Fruit fly (Drosophila melanogaster) whole organism, embryonic: ENCODE measurements around the gene mRpL3.

ENCODE experiments used
- Antp ChIP-seq: fragments of 200-800 bp; sonication (Bioruptor generic); optimal IDR thresholded peaks from 3 replicates; lab custom pipeline; 2016; ENCODE audit warnings: missing biosample characterization, missing genetic modification characterization
- BEAF-32 ChIP-seq: fragments of 200-800 bp; sonication (Bioruptor generic); optimal IDR thresholded peaks from 3 replicates; lab custom pipeline; 2017; ENCODE audit warnings: missing biosample characterization, missing genetic modification characterization, mild to moderate bottlenecking, moderate library complexity, missing genetic modification reagents
- CG10267 ChIP-seq: fragments of 200-800 bp; sonication (Bioruptor generic); optimal IDR thresholded peaks from 2 replicates; lab custom pipeline; 2018; ENCODE audit warnings: missing biosample characterization, mild to moderate bottlenecking, missing genetic modification characterization, moderate library complexity
- CG10654 ChIP-seq: fragments of 200-800 bp; sonication (Bioruptor generic); optimal IDR thresholded peaks from 2 replicates; lab custom pipeline; 2016; ENCODE audit warnings: missing biosample characterization, missing genetic modification characterization
- CG10979 ChIP-seq: fragments of 200-800 bp; sonication (Bioruptor generic); optimal IDR thresholded peaks from 2 replicates; lab custom pipeline; 2018; ENCODE audit warnings: missing biosample characterization, mild to moderate bottlenecking, missing genetic modification characterization, moderate library complexity
- CG11456 ChIP-seq: fragments of 200-800 bp; sonication (Bioruptor generic); IDR thresholded peaks from 3 replicates; pipeline ENCODE4 v1.3.6; 2022; ENCODE audit warnings: missing biosample characterization, missing genetic modification characterization
- CG11723 ChIP-seq: fragments of 200-800 bp; sonication (Bioruptor generic); optimal IDR thresholded peaks from 2 replicates; lab custom pipeline; 2017; ENCODE audit warnings: missing biosample characterization, mild to moderate bottlenecking, missing genetic modification characterization
- CG12299 ChIP-seq: fragments of 200-800 bp; sonication (Bioruptor generic); optimal IDR thresholded peaks from 2 replicates; lab custom pipeline; 2018; ENCODE audit warnings: missing biosample characterization, mild to moderate bottlenecking, missing genetic modification characterization
- CG15269 ChIP-seq: fragments of 200-800 bp; sonication (Bioruptor generic); optimal IDR thresholded peaks from 2 replicates; lab custom pipeline; 2018; ENCODE audit warnings: missing biosample characterization, mild to moderate bottlenecking, missing genetic modification characterization, moderate library complexity
- CG18764 ChIP-seq: fragments of 200-800 bp; sonication (Bioruptor generic); optimal IDR thresholded peaks from 3 replicates; lab custom pipeline; 2016; ENCODE audit warnings: missing biosample characterization, missing genetic modification characterization
- CG30431 ChIP-seq: fragments of 200-800 bp; sonication (Bioruptor generic); optimal IDR thresholded peaks from 2 replicates; lab custom pipeline; 2017; ENCODE audit warnings: missing biosample characterization, missing genetic modification characterization
- CG31388 ChIP-seq: fragments of 200-800 bp; sonication (Bioruptor generic); optimal IDR thresholded peaks from 2 replicates; lab custom pipeline; 2016; ENCODE audit warnings: missing biosample characterization, missing genetic modification characterization
- CG32767 ChIP-seq: fragments of 200-800 bp; sonication (Bioruptor generic); IDR thresholded peaks from 2 replicates; pipeline ENCODE4 v1.3.6; 2022; ENCODE audit warnings: missing biosample characterization, missing genetic modification characterization
- CG3281 ChIP-seq: fragments of 200-800 bp; sonication (Bioruptor generic); optimal IDR thresholded peaks from 3 replicates; lab custom pipeline; 2017; ENCODE audit warnings: missing biosample characterization, mild to moderate bottlenecking, missing genetic modification characterization
- CG34376 ChIP-seq: fragments of 200-800 bp; sonication (Bioruptor generic); optimal IDR thresholded peaks from 2 replicates; lab custom pipeline; 2018; ENCODE audit warnings: missing biosample characterization, mild to moderate bottlenecking, missing genetic modification characterization
- CG43689 ChIP-seq: fragments of 200-800 bp; sonication (Bioruptor generic); IDR thresholded peaks from 2 replicates; pipeline ENCODE4 v1.3.6; 2022; ENCODE audit warnings: missing biosample characterization, missing genetic modification characterization
- CG5180 ChIP-seq: fragments of 200-800 bp; sonication (Bioruptor generic); optimal IDR thresholded peaks from 3 replicates; lab custom pipeline; 2017; ENCODE audit warnings: missing biosample characterization, missing genetic modification characterization, mild to moderate bottlenecking, moderate library complexity, missing genetic modification reagents
- CG7745 ChIP-seq: fragments of 200-800 bp; sonication (Bioruptor generic); optimal IDR thresholded peaks from 2 replicates; lab custom pipeline; 2018; ENCODE audit warnings: missing biosample characterization, mild to moderate bottlenecking, missing genetic modification characterization, moderate library complexity
- CG7786 ChIP-seq: fragments of 200-800 bp; sonication (Bioruptor generic); optimal IDR thresholded peaks from 2 replicates; lab custom pipeline; 2016; ENCODE audit warnings: missing biosample characterization, missing genetic modification characterization
- CG8281 ChIP-seq: fragments of 200-800 bp; sonication (Bioruptor generic); optimal IDR thresholded peaks from 2 replicates; lab custom pipeline; 2018; ENCODE audit warnings: missing biosample characterization, mild to moderate bottlenecking, missing genetic modification characterization, moderate library complexity
- D19A ChIP-seq: fragments of 200-800 bp; optimal IDR thresholded peaks from 3 replicates; lab custom pipeline; 2019; ENCODE audit warnings: missing biosample characterization, mild to moderate bottlenecking, missing genetic modification characterization, moderate library complexity
- Dbx ChIP-seq: fragments of 200-800 bp; sonication (Bioruptor generic); IDR thresholded peaks from 3 replicates; pipeline ENCODE4 v1.3.6; 2022; ENCODE audit warnings: missing biosample characterization, missing genetic modification characterization
- Dll ChIP-seq: fragments of 200-800 bp; sonication (Bioruptor generic); IDR thresholded peaks from 4 replicates; pipeline ENCODE4 v1.3.6; 2022; ENCODE audit warnings: missing biosample characterization, missing genetic modification characterization; ENCODE audit not compliant: partially characterized antibody
- Doc3 ChIP-seq: fragments of 200-800 bp; sonication (Bioruptor generic); IDR thresholded peaks from 3 replicates; pipeline ENCODE4 v1.3.6; 2022; ENCODE audit warnings: missing biosample characterization, missing genetic modification characterization; ENCODE audit not compliant: partially characterized antibody
- ERR ChIP-seq: fragments of 200-800 bp; sonication (Bioruptor generic); optimal IDR thresholded peaks from 2 replicates; lab custom pipeline; 2016; ENCODE audit warnings: missing biosample characterization, missing genetic modification characterization
- Ets97D ChIP-seq: fragments of 200-800 bp; sonication (Bioruptor generic); optimal IDR thresholded peaks from 3 replicates; lab custom pipeline; 2016; ENCODE audit warnings: missing biosample characterization, missing genetic modification characterization
- Gug ChIP-seq: fragments of 200-800 bp; sonication (Bioruptor generic); IDR thresholded peaks from 4 replicates; pipeline ENCODE4 v1.3.6; 2022; ENCODE audit warnings: missing biosample characterization, missing genetic modification characterization
- HLH3B ChIP-seq: fragments of 200-800 bp; sonication (Bioruptor generic); IDR thresholded peaks from 2 replicates; pipeline ENCODE4 v1.3.6; 2022; ENCODE audit warnings: missing biosample characterization, missing genetic modification characterization
- HLHmδ ChIP-seq: fragments of 200-800 bp; sonication (Bioruptor generic); optimal IDR thresholded peaks from 2 replicates; lab custom pipeline; 2018; ENCODE audit warnings: missing biosample characterization, mild to moderate bottlenecking, missing genetic modification characterization, moderate library complexity
- HmgD ChIP-seq: fragments of 200-800 bp; sonication (Bioruptor generic); optimal IDR thresholded peaks from 3 replicates; lab custom pipeline; 2016; ENCODE audit warnings: missing biosample characterization, missing genetic modification characterization
- Nf-YC ChIP-seq: fragments of 200-800 bp; optimal IDR thresholded peaks from 3 replicates; lab custom pipeline; 2019; ENCODE audit warnings: missing biosample characterization, mild to moderate bottlenecking, missing genetic modification characterization, moderate library complexity
- Six4 ChIP-seq: fragments of 200-800 bp; sonication (Bioruptor generic); optimal IDR thresholded peaks from 2 replicates; lab custom pipeline; 2016; ENCODE audit warnings: missing biosample characterization, missing genetic modification characterization
- Sox100B ChIP-seq: fragments of 200-800 bp; sonication (Bioruptor generic); optimal IDR thresholded peaks from 3 replicates; lab custom pipeline; 2018; ENCODE audit warnings: missing biosample characterization, mild to moderate bottlenecking, missing genetic modification characterization
- Ssrp ChIP-seq: fragments of 200-800 bp; sonication (Bioruptor generic); optimal IDR thresholded peaks from 2 replicates; lab custom pipeline; 2018; ENCODE audit warnings: missing biosample characterization, mild to moderate bottlenecking, missing genetic modification characterization, moderate library complexity
- ase ChIP-seq: fragments of 200-800 bp; sonication (Bioruptor generic); IDR thresholded peaks from 3 replicates; pipeline ENCODE4 v1.3.6; 2022; ENCODE audit warnings: missing biosample characterization, missing genetic modification characterization
- bigmax ChIP-seq: fragments of 200-800 bp; sonication (Bioruptor generic); optimal IDR thresholded peaks from 2 replicates; lab custom pipeline; 2018; ENCODE audit warnings: missing biosample characterization, mild to moderate bottlenecking, missing genetic modification characterization
- bsh ChIP-seq, 2 experiments: fragments of 200-800 bp; sonication (Bioruptor generic); optimal IDR thresholded peaks; 2 replicates each; lab custom pipeline; 2017 to 2018; ENCODE audit warnings: mild to moderate bottlenecking in 2 of 2, missing biosample characterization in 2 of 2, missing genetic modification characterization in 2 of 2, moderate library complexity in 1 of 2
- cad ChIP-seq: fragments of >200 bp; optimal IDR thresholded peaks from 2 replicates; lab custom pipeline; 2017; ENCODE audit warnings: missing biosample characterization, missing genetic modification characterization
- corto ChIP-seq: fragments of 200-800 bp; sonication (Bioruptor generic); optimal IDR thresholded peaks from 2 replicates; lab custom pipeline; 2016; ENCODE audit warnings: missing biosample characterization, mild to moderate bottlenecking, missing genetic modification characterization, moderate library complexity
- dati ChIP-seq: fragments of 200-800 bp; sonication (Bioruptor generic); IDR thresholded peaks from 2 replicates; pipeline ENCODE4 v1.3.6; 2022; ENCODE audit warnings: missing biosample characterization, missing genetic modification characterization
- fd96Cb ChIP-seq: fragments of 200-800 bp; sonication (Bioruptor generic); optimal IDR thresholded peaks from 2 replicates; lab custom pipeline; 2018; ENCODE audit warnings: missing biosample characterization, mild to moderate bottlenecking, missing genetic modification characterization, moderate library complexity
- hbn ChIP-seq: fragments of 200-800 bp; sonication (Bioruptor generic); IDR thresholded peaks from 2 replicates; pipeline ENCODE4 v1.3.6; 2022; ENCODE audit warnings: missing biosample characterization, missing genetic modification characterization; ENCODE audit not compliant: partially characterized antibody
- knrl ChIP-seq: fragments of 200-800 bp; sonication (Bioruptor generic); IDR thresholded peaks from 3 replicates; pipeline ENCODE4 v1.3.6; 2022; ENCODE audit warnings: missing biosample characterization, missing genetic modification characterization; ENCODE audit not compliant: partially characterized antibody
- mam ChIP-seq: fragments of 200-800 bp; sonication (Bioruptor generic); optimal IDR thresholded peaks from 3 replicates; lab custom pipeline; 2016; ENCODE audit warnings: missing biosample characterization, missing genetic modification characterization
- odd ChIP-seq: fragments of 200-800 bp; sonication (Bioruptor generic); optimal IDR thresholded peaks from 2 replicates; lab custom pipeline; 2017; ENCODE audit warnings: missing biosample characterization, mild to moderate bottlenecking, missing genetic modification characterization
- onecut ChIP-seq: fragments of 200-800 bp; sonication (Bioruptor generic); IDR thresholded peaks from 2 replicates; pipeline ENCODE4 v1.3.6; 2022; ENCODE audit warnings: missing biosample characterization, missing genetic modification characterization
- rib ChIP-seq: fragments of 200-800 bp; sonication (Bioruptor generic); IDR thresholded peaks from 2 replicates; pipeline ENCODE4 v1.3.6; 2022; ENCODE audit warnings: missing biosample characterization, missing genetic modification characterization
- run ChIP-seq: fragments of 200-800 bp; sonication (Bioruptor generic); optimal IDR thresholded peaks from 3 replicates; lab custom pipeline; 2018; ENCODE audit warnings: missing biosample characterization, mild to moderate bottlenecking, missing genetic modification characterization
- sisA ChIP-seq: fragments of 200-800 bp; sonication (Bioruptor generic); IDR thresholded peaks from 2 replicates; pipeline ENCODE4 v1.3.6; 2022; ENCODE audit warnings: missing biosample characterization, missing genetic modification characterization
- ttk ChIP-seq: fragments of 200-800 bp; sonication (Bioruptor generic); IDR thresholded peaks from 2 replicates; pipeline ENCODE4 v2.1.2; 2022; ENCODE audit warnings: missing biosample characterization, missing genetic modification characterization

mRpL3 gene

dm6 chrX:15760447-15761297, at the start of gene mRpL3, which contains the start of gene Graf (continued):
- TF ChIP-seq cad (no peak), D19A (tag; lab: Kevin White, UChicago) (no peak), bsh (GFP tag; optimal IDR thresholded peaks at IDR 0.05; lab: Kevin White, UChicago) (no peak), CG32767 (no peak), run (tag; lab: Kevin White, UChicago) (no peak), Ets97D (GFP tag; lab: Kevin White, UChicago) (no peak), HLHmδ (GFP tag; lab: Kevin White, UChicago) (no peak), Nf-YC (tag; lab: Kevin White, UChicago) (no peak), Sox100B (GFP tag; lab: Kevin White, UChicago) (no peak), Ssrp (tag; lab: Kevin White, UChicago) (no peak), CG8281 (tag; lab: Kevin White, UChicago) (no peak), ERR (GFP tag; lab: Kevin White, UChicago) (no peak), HLH3B (GFP tag; lab: Robert Waterston, UW) (no peak), CG34376 (no peak), Six4 (no peak), CG7786 (GFP tag; lab: Kevin White, UChicago) (no peak), CG31388 (GFP tag; lab: Kevin White, UChicago) (no peak), CG30431 (GFP tag; lab: Kevin White, UChicago) (no peak), ttk (no peak), CG18764 (GFP tag; lab: Kevin White, UChicago) (no peak), CG15269 (tag; lab: Kevin White, UChicago) (no peak), bigmax (GFP tag; lab: Kevin White, UChicago) (no peak), CG12299 (no peak), odd (GFP tag; lab: Kevin White, UChicago) (no peak), Dll (GFP tag; lab: Robert Waterston, UW) (peak; percentile 85; the same call in 3 of the 4 replicates), Gug (GFP tag; lab: Robert Waterston, UW) (no peak), dati (GFP tag; lab: Robert Waterston, UW) (no peak), onecut (GFP tag; lab: Robert Waterston, UW) (no peak), Antp (GFP tag; lab: Kevin White, UChicago) (no peak), CG3281 (GFP tag; lab: Kevin White, UChicago) (no peak), Dbx (GFP tag; lab: Robert Waterston, UW) (no peak), CG11723 (GFP tag; lab: Kevin White, UChicago) (no peak), rib (GFP tag; lab: Robert Waterston, UW) (no peak), mam (GFP tag; lab: Kevin White, UChicago) (no peak), CG43689 (GFP tag; lab: Robert Waterston, UW) (no peak), hbn (peak; percentile 77), knrl (peak; percentile 89), CG11456 (GFP tag; lab: Robert Waterston, UW) (no peak), Doc3 (GFP tag; lab: Robert Waterston, UW) (peak; percentile 80), CG5180 (no peak), CG10979 (tag; lab: Kevin White, UChicago) (no peak), CG10267 (tag; lab: Kevin White, UChicago) (no peak), CG10654 (GFP tag; lab: Kevin White, UChicago) (no peak), sisA (GFP tag; lab: Robert Waterston, UW) (no peak), CG7745 (tag; lab: Kevin White, UChicago) (no peak), fd96Cb (tag; lab: Kevin White, UChicago) (no peak), HmgD (GFP tag; lab: Kevin White, UChicago) (no peak), corto (no peak), BEAF-32 (GFP tag; lab: Kevin White, UChicago) (peak; percentile 86), ase (GFP tag; lab: Robert Waterston, UW) (no peak)
